Fruit fly (Drosophila melanogaster) whole organism, pupa: ENCODE data around the gene Gal.
A peak's percentile ranks its signal among the peaks of the same experiment; 100 is the strongest.

Experiments used
- CG10348 ChIP-seq: fragments of 200-800 bp; sonication (Bioruptor generic); IDR thresholded peaks from 2 replicates; pipeline ENCODE4 v1.3.6; 2022; ENCODE audit warnings: missing biosample characterization, missing genetic modification characterization
- CG12605 ChIP-seq: fragments of 200-800 bp; sonication (Bioruptor generic); IDR thresholded peaks from 2 replicates; pipeline ENCODE4 v1.3.6; 2022; ENCODE audit warnings: missing biosample characterization, missing genetic modification characterization
- CG13204 ChIP-seq: fragments of 200-800 bp; sonication (Bioruptor generic); optimal IDR thresholded peaks from 2 replicates; lab custom pipeline; 2018; ENCODE audit warnings: missing biosample characterization, mild to moderate bottlenecking, missing genetic modification characterization, moderate library complexity
- CG14655 ChIP-seq: fragments of 200-800 bp; sonication (Bioruptor generic); optimal IDR thresholded peaks from 3 replicates; lab custom pipeline; 2017; ENCODE audit warnings: mild to moderate bottlenecking, missing biosample characterization, missing genetic modification reagents, missing genetic modification characterization
- CG15710 ChIP-seq: fragments of 200-800 bp; sonication (Bioruptor generic); optimal IDR thresholded peaks from 2 replicates; lab custom pipeline; 2018; ENCODE audit warnings: missing biosample characterization, mild to moderate bottlenecking, missing genetic modification characterization, moderate library complexity
- CG17806 ChIP-seq: fragments of 200-800 bp; sonication (Bioruptor generic); optimal IDR thresholded peaks from 2 replicates; lab custom pipeline; 2018; ENCODE audit warnings: missing biosample characterization, mild to moderate bottlenecking, missing genetic modification characterization, moderate library complexity
- CG32121 ChIP-seq: fragments of 200-800 bp; sonication (Bioruptor generic); IDR thresholded peaks from 2 replicates; pipeline ENCODE4 v1.3.6; 2022; ENCODE audit warnings: missing biosample characterization, missing genetic modification characterization
- CG34367 ChIP-seq: fragments of 200-800 bp; sonication (Bioruptor generic); optimal IDR thresholded peaks from 2 replicates; lab custom pipeline; 2018; ENCODE audit warnings: missing biosample characterization, mild to moderate bottlenecking, missing genetic modification characterization
- CG4496 ChIP-seq: fragments of 200-800 bp; sonication (Bioruptor generic); IDR thresholded peaks from 3 replicates; pipeline ENCODE4 v1.3.6; 2022; ENCODE audit warnings: missing biosample characterization, missing genetic modification characterization
- CG8159 ChIP-seq: fragments of 200-800 bp; sonication (Bioruptor generic); optimal IDR thresholded peaks from 3 replicates; lab custom pipeline; 2018; ENCODE audit warnings: missing biosample characterization, mild to moderate bottlenecking, missing genetic modification characterization, moderate library complexity
- CG8301 ChIP-seq: fragments of 200-800 bp; sonication (Bioruptor generic); optimal IDR thresholded peaks from 2 replicates; lab custom pipeline; 2018; ENCODE audit warnings: missing biosample characterization, mild to moderate bottlenecking, missing genetic modification characterization
- CG9948 ChIP-seq: fragments of 200-800 bp; sonication (Bioruptor generic); optimal IDR thresholded peaks from 2 replicates; lab custom pipeline; 2018; ENCODE audit warnings: missing biosample characterization, mild to moderate bottlenecking, missing genetic modification characterization, moderate library complexity
- D1 ChIP-seq: fragments of 200-800 bp; sonication (Bioruptor generic); optimal IDR thresholded peaks from 2 replicates; lab custom pipeline; 2018; ENCODE audit warnings: missing biosample characterization, mild to moderate bottlenecking, missing genetic modification characterization, moderate library complexity
- EcR ChIP-seq: fragments of 200-800 bp; sonication (Bioruptor generic); optimal IDR thresholded peaks from 3 replicates; lab custom pipeline; 2019; ENCODE audit warnings: missing biosample characterization, missing genetic modification characterization, mild to moderate bottlenecking, moderate library complexity, missing genetic modification reagents
- Ets98B ChIP-seq: fragments of 200-800 bp; sonication (Bioruptor generic); IDR thresholded peaks from 2 replicates; pipeline ENCODE4 v1.3.6; 2022; ENCODE audit warnings: missing biosample characterization, missing genetic modification characterization
- Pif1A ChIP-seq: fragments of 200-800 bp; sonication (Bioruptor generic); optimal IDR thresholded peaks from 3 replicates; lab custom pipeline; 2016; ENCODE audit warnings: missing biosample characterization, missing genetic modification characterization
- Pif1B ChIP-seq: fragments of 200-800 bp; sonication (Bioruptor generic); optimal IDR thresholded peaks from 3 replicates; lab custom pipeline; 2016; ENCODE audit warnings: missing biosample characterization, missing genetic modification characterization
- Snoo ChIP-seq: fragments of 200-800 bp; sonication (Bioruptor generic); optimal IDR thresholded peaks from 3 replicates; lab custom pipeline; 2017; ENCODE audit warnings: missing biosample characterization, mild to moderate bottlenecking, missing genetic modification characterization, inconsistent platforms
- fd96Ca ChIP-seq: fragments of 200-800 bp; sonication (Bioruptor generic); IDR thresholded peaks from 3 replicates; pipeline ENCODE4 v1.3.6; 2022; ENCODE audit warnings: missing biosample characterization, missing genetic modification characterization
- gl ChIP-seq: fragments of 200-800 bp; sonication (Bioruptor generic); optimal IDR thresholded peaks from 2 replicates; lab custom pipeline; 2018; ENCODE audit warnings: missing biosample characterization, mild to moderate bottlenecking, missing genetic modification characterization
- rn ChIP-seq: fragments of 200-800 bp; sonication (Bioruptor generic); IDR thresholded peaks from 2 replicates; pipeline ENCODE4 v1.3.6; 2022; ENCODE audit warnings: missing biosample characterization, missing genetic modification characterization

Gene Gal

DNA sequence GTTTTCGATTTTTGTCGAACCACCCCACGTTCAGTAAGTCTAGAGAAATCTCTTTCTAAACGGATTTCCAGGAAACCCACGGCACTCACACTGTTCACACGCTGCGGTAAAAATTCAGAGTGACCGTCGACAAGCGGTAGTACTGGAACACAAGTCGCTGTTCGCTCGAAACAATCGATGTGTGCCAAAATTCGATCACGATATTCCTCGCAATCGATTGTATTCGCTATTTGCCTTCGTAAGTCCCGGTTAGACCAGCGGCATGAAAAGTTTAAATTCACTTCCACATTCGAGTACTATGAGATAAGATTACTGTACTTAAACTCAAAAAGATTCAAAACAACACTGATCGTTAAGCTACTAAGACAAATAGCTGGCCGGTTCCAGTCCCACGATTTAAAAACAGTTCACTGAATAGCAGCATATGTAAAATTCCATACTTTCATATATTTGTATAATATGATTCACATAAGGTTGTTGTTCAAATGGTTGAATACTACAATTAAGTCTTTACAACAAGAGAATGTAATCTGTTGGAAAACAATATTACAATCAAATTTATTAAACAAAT is 25.7 kb downstream of the Gal start, which contains the start of gene chic:
Gene chic (minus strand): TSS at position 157 of the 571 bp plus-strand sequence.
- TF ChIP-seq CG14655 (GFP tag; lab: Kevin White, UChicago), result no peak
- no peak for TF ChIP-seq CG4496 (GFP tag; lab: Robert Waterston, UW)
- TF ChIP-seq CG9948 (tag; lab: Kevin White, UChicago), result no peak
- no peak for TF ChIP-seq CG34367 (tag; lab: Kevin White, UChicago)
- no peak for TF ChIP-seq EcR (GFP tag; lab: Kevin White, UChicago)
- TF ChIP-seq CG12605 (GFP tag; lab: Robert Waterston, UW), result no peak
- no peak for TF ChIP-seq CG8159
- TF ChIP-seq Snoo (tag; lab: Kevin White, UChicago), result no peak
- no peak for TF ChIP-seq rn (GFP tag; lab: Robert Waterston, UW)
- TF ChIP-seq CG10348 (GFP tag; lab: Robert Waterston, UW), result no peak
- TF ChIP-seq Ets98B (GFP tag; lab: Robert Waterston, UW), result no peak
- no peak for TF ChIP-seq CG17806
- no peak for TF ChIP-seq Pif1A
- no peak for TF ChIP-seq Pif1B (GFP tag; lab: Kevin White, UChicago)
- TF ChIP-seq gl (tag; lab: Kevin White, UChicago), result no peak
- TF ChIP-seq, all 21 proteins: peak for 0

DNA sequence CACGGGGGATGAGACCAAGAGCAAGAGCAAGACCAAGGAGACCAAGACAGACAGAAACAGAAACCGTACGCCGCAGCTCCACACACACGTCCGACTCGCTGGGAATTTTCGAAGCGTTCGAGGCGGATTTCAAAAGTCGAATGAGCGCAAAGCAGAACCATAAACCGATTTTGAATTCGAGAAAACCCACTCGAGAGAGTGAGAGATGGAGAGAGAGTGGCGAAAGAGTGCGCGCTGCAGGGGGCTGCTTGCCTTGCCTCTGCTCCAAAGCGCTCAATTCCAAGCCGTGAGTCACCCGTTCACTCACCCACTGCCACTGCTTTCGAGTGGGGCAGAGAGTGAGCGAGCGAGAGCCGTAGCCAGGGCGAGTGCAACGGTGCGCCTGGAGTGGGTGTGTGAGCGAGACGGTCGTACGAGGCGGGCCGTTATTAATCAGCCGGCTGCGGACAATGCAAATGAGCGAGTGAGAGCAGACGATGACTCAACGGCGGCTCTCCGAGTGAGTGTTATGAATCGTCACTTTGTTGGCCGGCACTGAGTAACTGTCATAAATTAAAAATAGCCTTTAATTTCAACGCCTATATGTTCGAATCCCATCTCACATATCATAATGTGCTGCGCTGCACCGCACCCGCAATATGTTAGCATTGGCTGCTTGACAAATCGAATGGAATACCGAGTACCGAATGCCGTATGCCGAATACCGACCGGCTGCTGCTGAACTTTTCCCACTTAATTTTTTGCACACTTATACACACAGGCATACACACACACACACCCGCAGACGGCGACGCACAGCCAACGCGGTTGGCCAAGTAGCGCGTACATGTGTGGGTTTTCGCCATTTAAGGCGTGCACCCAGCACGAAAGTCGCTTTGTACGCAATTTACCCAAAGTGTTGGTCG is 26.4 kb downstream of the Gal start:
- TF ChIP-seq EcR (GFP tag; lab: Kevin White, UChicago) (peak; percentile 95), Snoo (tag; lab: Kevin White, UChicago) (no peak), CG8159 (peak; percentile 30), CG9948 (tag; lab: Kevin White, UChicago) (no peak), CG17806 (peak; percentile 8), Pif1A (peak; percentile 40), CG32121 (GFP tag; lab: Robert Waterston, UW) (no peak), CG15710 (tag; lab: Kevin White, UChicago) (no peak), CG12605 (GFP tag; lab: Robert Waterston, UW) (no peak), CG13204 (GFP tag; lab: Kevin White, UChicago) (peak; percentile 87), CG8301 (tag; lab: Kevin White, UChicago) (no peak), D1 (tag; lab: Kevin White, UChicago) (no peak), Ets98B (GFP tag; lab: Robert Waterston, UW) (no peak), fd96Ca (GFP tag; lab: Robert Waterston, UW) (no peak), gl (tag; lab: Kevin White, UChicago) (no peak), rn (GFP tag; lab: Robert Waterston, UW) (no peak), Pif1B (GFP tag; lab: Kevin White, UChicago) (peak; percentile 30), CG34367 (tag; lab: Kevin White, UChicago) (no peak), CG4496 (GFP tag; lab: Robert Waterston, UW) (no peak)

DNA sequence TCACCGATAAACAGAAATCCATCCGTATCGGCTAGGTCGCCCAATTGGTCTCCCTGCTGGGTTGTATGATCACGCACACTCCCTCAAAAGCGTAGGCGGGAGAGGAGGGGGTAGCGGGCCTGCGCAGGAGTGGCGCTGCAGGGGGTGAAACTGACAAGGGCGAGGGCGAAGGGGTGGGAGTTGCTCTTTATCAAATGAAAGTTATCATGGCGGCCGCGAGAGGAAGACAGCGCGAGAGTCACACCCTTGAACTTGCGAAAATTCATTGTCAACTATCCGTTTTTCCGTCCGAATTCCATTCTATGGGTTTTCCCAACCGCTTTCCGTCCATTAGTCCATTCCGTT is 27.6 kb downstream of the Gal start:
- TF ChIP-seq CG4496 (GFP tag; lab: Robert Waterston, UW), result no peak
- TF ChIP-seq Pif1B (GFP tag; lab: Kevin White, UChicago), result no peak
- no peak for TF ChIP-seq fd96Ca (GFP tag; lab: Robert Waterston, UW)
- TF ChIP-seq EcR (GFP tag; lab: Kevin White, UChicago), result no peak
- TF ChIP-seq CG8301 (tag; lab: Kevin White, UChicago), result no peak
- no peak for TF ChIP-seq CG32121 (GFP tag; lab: Robert Waterston, UW)

DNA sequence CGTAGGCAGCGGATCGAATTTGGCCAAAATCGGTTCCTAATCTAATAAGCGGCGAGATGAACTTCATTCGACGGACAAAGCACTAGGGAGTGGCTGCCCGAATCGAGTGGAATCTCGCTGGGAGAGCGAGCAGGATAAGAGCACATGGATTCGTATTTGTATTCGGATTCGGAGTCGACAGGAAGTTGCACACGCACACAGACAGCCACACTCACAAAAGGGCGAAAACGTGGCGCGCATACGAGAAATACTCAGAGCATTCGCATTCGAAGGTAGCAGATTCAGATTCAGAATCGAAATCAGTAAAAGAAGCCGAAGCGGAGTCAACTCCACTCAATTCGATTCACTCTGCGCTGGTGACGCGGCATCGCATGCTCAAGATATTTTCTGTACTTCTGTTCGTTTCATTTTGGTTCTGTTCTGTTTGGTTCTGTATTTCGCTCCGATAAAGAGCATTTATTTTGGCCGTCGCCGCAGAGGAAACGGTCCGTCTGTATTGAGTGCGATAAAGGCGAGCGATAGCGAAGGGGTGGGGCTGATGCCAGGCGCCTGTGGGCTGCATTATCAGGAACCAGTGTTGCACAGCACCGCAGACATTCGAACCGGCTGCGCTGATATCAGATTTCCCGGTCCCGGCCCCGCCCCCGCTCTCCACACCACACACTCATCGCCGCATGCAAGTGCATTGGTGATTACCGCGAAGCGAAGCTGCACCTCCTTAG is 28.1 kb downstream of the Gal start:
- TF ChIP-seq EcR (GFP tag; lab: Kevin White, UChicago) (peak; percentile 45), CG8301 (tag; lab: Kevin White, UChicago) (no peak), CG34367 (tag; lab: Kevin White, UChicago) (no peak), CG13204 (GFP tag; lab: Kevin White, UChicago) (peak; percentile 68), Pif1B (GFP tag; lab: Kevin White, UChicago) (peak; percentile 34), CG15710 (tag; lab: Kevin White, UChicago) (peak; percentile 5), Snoo (tag; lab: Kevin White, UChicago) (peak; percentile 7)

DNA sequence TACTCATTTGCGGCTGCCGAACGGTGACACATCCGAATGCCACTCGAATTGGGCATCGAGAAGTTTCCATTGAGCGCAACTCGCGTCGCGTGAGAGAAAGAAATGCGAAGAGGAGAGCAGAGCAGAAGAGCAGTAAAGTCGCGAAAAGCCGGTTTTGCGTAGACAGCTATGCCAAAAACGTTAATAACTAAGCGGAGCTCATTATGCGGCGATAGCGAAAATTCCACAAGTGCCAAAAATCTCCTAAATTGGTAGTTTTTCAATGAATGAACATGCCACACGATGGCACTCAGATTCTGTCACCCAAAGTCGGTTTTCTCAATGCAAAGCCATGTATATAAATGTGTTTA is 28.9 kb downstream of the Gal start:
- TF ChIP-seq Pif1B (GFP tag; lab: Kevin White, UChicago) (no peak), CG32121 (GFP tag; lab: Robert Waterston, UW) (no peak), CG9948 (tag; lab: Kevin White, UChicago) (no peak), CG8159 (no peak), CG4496 (GFP tag; lab: Robert Waterston, UW) (no peak), Snoo (tag; lab: Kevin White, UChicago) (no peak), EcR (GFP tag; lab: Kevin White, UChicago) (no peak), CG15710 (tag; lab: Kevin White, UChicago) (no peak), Ets98B (GFP tag; lab: Robert Waterston, UW) (no peak), gl (tag; lab: Kevin White, UChicago) (no peak), CG14655 (GFP tag; lab: Kevin White, UChicago) (no peak), CG10348 (GFP tag; lab: Robert Waterston, UW) (no peak), rn (GFP tag; lab: Robert Waterston, UW) (no peak), CG34367 (tag; lab: Kevin White, UChicago) (no peak)
